Worm (Caenorhabditis elegans): ENCODE results near the gene gcy-22.

The gcy-22 gene

DNA sequence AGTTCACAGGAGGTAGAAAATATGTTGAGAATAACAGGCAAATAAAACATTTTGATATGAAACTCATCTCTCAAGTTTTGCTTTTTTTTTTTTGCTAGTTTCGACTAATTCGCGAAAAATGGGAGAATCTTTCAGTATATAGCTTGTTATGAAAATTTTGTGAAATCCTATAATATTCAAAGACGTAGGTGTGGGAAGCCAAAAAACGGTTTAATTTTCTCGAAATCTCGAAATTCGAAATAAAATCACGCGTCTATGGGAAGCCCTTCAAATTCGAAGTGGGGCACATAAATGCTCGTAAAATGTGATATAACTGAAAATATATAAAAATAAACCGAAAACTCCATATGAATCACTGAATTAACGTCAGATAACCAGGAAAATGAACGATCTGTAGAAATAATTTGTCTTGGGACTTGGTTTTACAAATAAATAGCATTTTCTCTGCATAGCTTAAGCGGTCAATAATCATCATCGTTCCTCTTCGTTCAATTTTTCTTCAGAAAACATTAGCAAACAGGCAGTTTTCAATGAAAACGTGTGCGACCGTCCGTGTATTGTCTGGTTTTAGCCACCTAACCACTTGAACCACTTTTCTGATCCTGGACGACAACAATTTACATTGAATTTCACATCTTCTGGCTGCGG lies at the start of gene gcy-22, which contains the start of gene grl-14:
gcy-22 (minus strand) TSS at position 101 of the 648 bp plus-strand sequence.
grl-14 (plus strand) TSS at position 598 of the 648 bp plus-strand sequence.
- TF ChIP-seq mes-4 (tag; optimal IDR thresholded peaks at IDR 0.05) (no peak), rcor-1 (GFP tag; IDR thresholded peaks at IDR 0.05) (no peak)

DNA sequence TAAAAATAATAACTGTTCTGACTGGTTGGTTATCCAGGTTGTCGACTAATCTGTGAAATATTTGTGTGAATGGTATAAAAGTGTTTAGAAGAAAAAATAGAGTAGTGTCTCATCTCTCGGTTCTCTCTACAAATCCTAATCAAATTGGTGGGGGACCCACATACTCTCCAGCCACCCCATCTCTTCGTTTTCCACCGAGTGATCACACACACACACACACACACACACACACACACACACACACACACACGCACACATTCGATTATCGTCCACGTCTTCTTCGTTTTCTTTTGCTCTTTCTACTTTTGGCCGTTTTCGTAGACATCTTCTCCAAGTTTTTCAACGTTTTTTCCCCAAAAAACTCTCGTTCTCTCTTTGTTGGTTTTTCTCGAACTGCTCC lies 48.3 kb upstream of the gcy-22 start:
- TF ChIP-seq ztf-3 (GFP tag; optimal IDR thresholded peaks at IDR 0.05) (peak; percentile 55), madf-6 (GFP tag; IDR thresholded peaks at IDR 0.05) (no peak), zfh-2 (GFP tag; conservative IDR thresholded peaks at IDR 0.05) (no peak)

DNA sequence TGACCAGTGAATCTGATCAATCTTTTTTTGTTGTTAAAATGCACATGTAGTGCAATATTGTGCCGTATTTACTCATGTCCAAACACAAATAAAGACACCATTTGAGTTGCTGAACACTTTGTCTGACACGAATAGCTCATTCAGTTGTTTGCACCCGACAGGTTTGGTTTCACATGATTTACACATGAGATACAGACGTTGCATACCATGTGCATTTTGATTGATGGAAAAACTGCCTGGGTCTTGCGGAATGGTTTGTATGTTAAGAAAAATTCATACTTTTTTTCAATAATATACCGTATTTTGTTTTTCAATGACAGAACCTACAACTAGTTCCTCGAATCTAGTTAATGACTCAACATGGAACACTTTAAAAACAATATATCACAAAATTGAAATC lies 46.3 kb upstream of the gcy-22 start:
- TF ChIP-seq nhr-90 (tag; optimal IDR thresholded peaks at IDR 0.05) (no peak), egl-44 (GFP tag; IDR thresholded peaks at IDR 0.05) (no peak), madf-6 (GFP tag; IDR thresholded peaks at IDR 0.05) (no peak), bed-2 (GFP tag; IDR thresholded peaks at IDR 0.05) (no peak)

DNA sequence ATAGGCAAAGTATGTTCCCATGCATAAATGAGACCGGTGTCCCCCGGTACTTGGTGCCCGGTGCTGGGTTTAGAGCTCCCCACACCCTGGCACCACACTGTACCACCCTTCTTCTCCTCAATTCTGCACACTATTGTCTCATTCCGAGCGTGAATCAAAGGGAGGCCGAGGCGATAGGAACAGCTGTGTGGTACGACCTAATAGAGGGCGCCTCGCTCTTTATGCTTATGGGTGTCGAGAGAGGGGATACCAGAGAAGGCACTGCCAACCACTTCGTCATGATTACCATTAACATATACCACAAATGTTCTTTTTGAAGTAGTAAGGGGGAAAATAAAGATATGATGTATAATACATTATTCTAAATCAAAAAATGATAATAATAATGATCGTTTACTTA lies 45.8 kb upstream of the gcy-22 start:
- TF ChIP-seq sea-2 (GFP tag; IDR thresholded peaks at IDR 0.05) (0 out of 2 replicates have a peak, but pooled peaks have one; percentile 56), F23B12.7 (tag; optimal IDR thresholded peaks at IDR 0.05; ENCODE audit: insufficient read depth) (no peak)

DNA sequence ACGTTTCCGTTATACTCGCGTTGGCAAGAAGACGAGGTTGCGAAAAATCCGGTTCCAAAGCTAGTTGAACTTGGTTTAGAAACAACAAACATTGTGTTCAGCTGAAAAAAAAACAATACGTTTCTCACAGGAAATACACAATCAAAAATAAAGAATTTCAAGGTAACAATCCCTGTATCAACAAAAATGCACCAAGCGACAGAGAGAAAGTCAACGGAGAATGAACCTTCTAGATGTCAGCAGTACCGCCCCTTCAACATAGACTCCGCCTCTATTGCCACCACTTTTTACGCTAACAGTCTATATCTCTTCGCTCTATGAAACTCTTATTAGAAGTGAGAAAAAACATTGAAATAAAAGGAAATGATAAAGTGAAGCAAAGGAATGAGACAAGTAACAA lies 43.5 kb upstream of the gcy-22 start, which contains the start of gene F31D4.8:
F31D4.8 (minus strand) TSS at position 101 of the 400 bp plus-strand sequence.
- no peak for TF ChIP-seq cebp-1 (GFP tag; IDR thresholded peaks at IDR 0.05)
- no peak for TF ChIP-seq cebp-1 (tag; optimal IDR thresholded peaks at IDR 0.05)
- no peak for TF ChIP-seq efl-1 (GFP tag; optimal IDR thresholded peaks at IDR 0.05)
- TF ChIP-seq dox-1 (GFP tag; IDR thresholded peaks at IDR 0.05): no peak
- no peak for TF ChIP-seq ekl-4 (GFP tag; IDR thresholded peaks at IDR 0.05)
- TF ChIP-seq snpc-3.4 (tag; optimal IDR thresholded peaks at IDR 0.05): no peak
- no peak for TF ChIP-seq snpc-1.1 (tag; optimal IDR thresholded peaks at IDR 0.05; ENCODE audit: insufficient read depth)
- TF ChIP-seq tbx-9 (tag; optimal IDR thresholded peaks at IDR 0.05; ENCODE audit: borderline replicate concordance): no peak
- no peak for TF ChIP-seq ets-4 (GFP tag; optimal IDR thresholded peaks at IDR 0.05)
- TF ChIP-seq ceh-27 (GFP tag; optimal IDR thresholded peaks at IDR 0.05): no peak
- no peak for TF ChIP-seq egl-18 (GFP tag; IDR thresholded peaks at IDR 0.05)
- TF ChIP-seq nhr-27 (tag; optimal IDR thresholded peaks at IDR 0.05): no peak
- no peak for TF ChIP-seq ztf-18 (tag; optimal IDR thresholded peaks at IDR 0.05)
- no peak for TF ChIP-seq C06A6.2 (GFP tag; conservative IDR thresholded peaks at IDR 0.05)
- TF ChIP-seq ceh-79 (tag; optimal IDR thresholded peaks at IDR 0.05): no peak
- TF ChIP-seq hlh-26 (GFP tag; conservative IDR thresholded peaks at IDR 0.05): no peak
- no peak for TF ChIP-seq akir-1 (GFP tag; optimal IDR thresholded peaks at IDR 0.05)

DNA sequence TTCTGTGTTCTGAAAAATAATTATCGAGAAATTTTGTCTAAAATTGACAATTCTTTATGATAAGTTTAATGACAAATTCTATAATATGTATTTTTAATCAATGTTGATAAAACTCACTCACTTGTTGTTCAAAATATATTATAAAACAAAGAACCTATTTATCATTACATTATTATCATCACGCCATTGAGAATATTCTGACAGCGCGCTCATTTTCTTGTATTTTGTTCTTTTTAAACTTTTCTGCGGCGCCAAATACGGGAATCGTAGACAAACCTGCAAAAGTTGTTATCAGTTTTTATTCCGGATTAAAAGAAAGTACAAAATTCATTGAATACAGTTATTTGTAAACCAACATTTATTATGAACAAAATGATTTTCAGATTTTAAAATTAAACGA lies 41.5 kb upstream of the gcy-22 start:
- TF ChIP-seq lir-1 (GFP tag; conservative IDR thresholded peaks at IDR 0.05) (no peak), nhr-80 (tag; optimal IDR thresholded peaks at IDR 0.05) (peak; percentile 51)

Data from whole organism, young adult.